Fruit fly (Drosophila melanogaster) ovary, adult (tissue): ENCODE data around the gene CG3184.
A peak's percentile ranks its signal among the peaks of the same experiment; 100 is the strongest.

Source experiments
- CG17801 ChIP-seq: fragments of 200-800 bp; optimal IDR thresholded peaks from 2 replicates; lab custom pipeline; 2019; ENCODE audit warnings: missing biosample characterization, mild to moderate bottlenecking, missing genetic modification characterization, moderate library complexity; ENCODE audit not compliant: partially characterized antibody

Gene CG3184

dm6 chrX:6694105-6694788 lies 5.7 kb upstream of the CG3184 start:
- TF ChIP-seq CG17801 (GFP tag; lab: Kevin White, UChicago) = peak; percentile 22

DNA sequence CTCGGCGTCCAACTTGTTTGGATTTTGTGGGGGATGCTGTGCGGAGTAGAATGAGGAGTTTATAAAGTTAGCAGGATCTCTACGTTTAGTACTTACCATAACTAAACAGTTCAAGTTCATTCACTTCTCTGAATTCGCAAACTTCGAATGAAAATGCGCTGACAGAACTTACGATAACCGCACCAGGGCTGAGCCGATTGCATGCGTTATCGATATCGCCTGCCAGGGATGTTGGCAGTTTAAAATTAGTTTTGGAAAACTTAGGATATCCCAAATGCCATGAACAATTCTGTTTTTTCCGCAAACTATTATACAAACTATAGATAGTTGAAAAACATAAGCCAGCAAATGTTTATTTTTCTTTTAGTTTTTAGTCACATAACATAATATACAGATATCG lies 1.3 kb downstream of the CG3184 start, which contains the start of gene CG44303:
CG44303 (minus strand) TSS at position 154 of the 400 bp plus-strand sequence.
- no peak for TF ChIP-seq CG17801 (GFP tag; lab: Kevin White, UChicago)

dm6 chrX:6683635-6684499 lies 4.7 kb downstream of the CG3184 start, which contains the start of gene Pink1:
Gene Pink1 (plus strand): TSS chrX:6683798.
- peak; percentile 50 for TF ChIP-seq CG17801 (GFP tag; lab: Kevin White, UChicago)

dm6 chrX:6681467-6681866 lies 7.1 kb downstream of the CG3184 start, which contains the start of gene Fum2:
Gene Fum2 (plus strand): TSS chrX:6681767.
- no peak for TF ChIP-seq CG17801 (GFP tag; lab: Kevin White, UChicago)

- TF ChIP-seq CG17801 (GFP tag; lab: Kevin White, UChicago) = no peak
Measured at dm6 chrX:6679502-6679810, 9.1 kb downstream of the CG3184 start.

DNA sequence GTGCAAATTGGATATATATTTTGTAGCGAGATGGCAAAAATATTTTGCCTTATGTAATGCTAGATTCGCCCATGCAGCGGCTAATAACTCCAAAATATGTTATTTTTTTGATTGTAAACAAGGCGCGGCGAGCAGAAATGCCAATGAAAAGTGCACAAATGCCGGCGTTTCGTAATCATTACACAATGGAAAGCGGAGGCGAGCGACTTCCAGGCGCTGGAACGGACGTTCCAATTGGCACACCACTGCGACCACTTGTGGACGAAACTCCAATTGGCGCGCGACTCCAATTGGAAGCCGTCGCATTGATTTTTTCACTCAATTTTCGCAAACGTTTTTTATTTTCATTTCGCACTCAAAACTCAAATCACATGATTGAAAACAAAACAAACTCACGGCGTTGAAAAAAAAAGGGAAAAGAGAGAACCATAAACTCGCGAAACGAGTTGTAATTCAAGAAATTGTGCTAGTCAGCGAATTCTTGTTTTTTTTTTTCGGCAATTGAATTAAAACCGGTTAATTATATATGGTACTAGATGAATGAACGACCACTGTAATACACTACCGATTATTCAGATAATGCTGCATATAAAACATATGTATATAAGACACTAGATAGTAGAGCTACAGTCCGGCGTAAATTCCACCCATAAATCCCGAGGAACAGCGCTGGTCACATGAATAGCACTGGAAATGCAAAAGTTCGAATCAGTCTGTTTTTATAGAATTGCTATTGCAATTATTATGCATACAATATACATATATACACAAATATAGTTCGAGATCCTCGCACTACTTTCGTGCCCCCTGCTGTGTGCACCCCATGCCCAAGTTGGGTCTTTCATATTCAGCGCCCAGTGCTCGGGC lies 9.7 kb downstream of the CG3184 start, which contains the start of gene ND-ASHI:
ND-ASHI (minus strand) TSS at position 484 of the 867 bp plus-strand sequence.
- peak; percentile 88 for TF ChIP-seq CG17801 (GFP tag; lab: Kevin White, UChicago)

dm6 chrX:6677826-6678489 lies 10.6 kb downstream of the CG3184 start, which contains the start of gene Fum1:
Gene Fum1 (plus strand): TSS chrX:6678424.
- TF ChIP-seq CG17801 (GFP tag; lab: Kevin White, UChicago) = peak; percentile 58

- TF ChIP-seq CG17801 (GFP tag; lab: Kevin White, UChicago) = no peak
Measured at dm6 chrX:6673637-6674487, 14.7 kb downstream of the CG3184 start, which contains the start of the genes CG3198 and Mcm6. Gene CG3198 (minus strand): TSS chrX:6673973. Gene Mcm6 (plus strand): TSS chrX:6674387.

DNA sequence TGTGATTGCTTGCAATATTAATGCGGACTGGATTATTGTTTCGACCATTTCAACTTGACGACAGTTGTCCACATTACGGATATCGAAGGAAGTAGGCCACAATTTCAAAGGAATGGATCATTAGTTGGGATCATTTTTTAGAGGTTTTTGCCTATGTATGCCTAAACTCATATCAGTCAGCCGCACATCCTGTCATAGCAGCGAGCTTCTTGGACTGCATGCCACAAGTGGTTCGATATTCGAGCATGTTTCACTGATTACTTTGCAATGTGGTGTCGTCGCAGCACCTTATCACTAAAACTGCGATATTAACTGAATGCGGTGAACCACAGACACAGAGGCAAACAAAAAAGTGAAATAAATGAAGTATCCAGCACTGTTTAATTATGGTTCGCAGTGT lies 24.6 kb downstream of the CG3184 start:
- no peak for TF ChIP-seq CG17801 (GFP tag; lab: Kevin White, UChicago)

dm6 chrX:6662876-6663551 lies 25.6 kb downstream of the CG3184 start:
- no peak for TF ChIP-seq CG17801 (GFP tag; lab: Kevin White, UChicago)

- no peak for TF ChIP-seq CG17801 (GFP tag; lab: Kevin White, UChicago)
Measured at dm6 chrX:6662378-6662777, 26.2 kb downstream of the CG3184 start.

DNA sequence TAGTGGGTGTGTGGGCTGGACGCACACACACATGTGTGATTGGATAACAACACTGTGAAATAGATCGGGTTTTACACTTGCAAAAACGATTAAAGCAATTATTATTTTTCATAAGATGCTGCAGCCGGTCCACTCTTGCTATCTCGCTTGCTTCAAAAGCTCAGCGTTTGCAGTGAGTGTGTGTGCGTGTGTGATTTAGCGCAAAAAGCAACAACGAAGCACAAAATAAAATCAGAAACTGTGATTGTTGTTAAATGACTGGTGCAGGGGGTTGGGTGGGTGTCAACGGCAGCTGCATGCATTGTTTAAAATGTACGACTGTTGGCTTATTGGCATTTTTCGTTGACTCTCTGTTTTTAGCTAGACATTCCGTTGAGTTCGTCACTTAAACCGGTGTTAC lies 26.7 kb downstream of the CG3184 start:
- TF ChIP-seq CG17801 (GFP tag; lab: Kevin White, UChicago) = no peak
